Worm (Caenorhabditis elegans) whole organism, midembryonic: ENCODE results near the gene T03F6.4.

ENCODE experiments used
- T22C8.4 ChIP-seq: fragments of 200-800 bp; sonication (Bioruptor generic); IDR thresholded peaks from 2 replicates; pipeline ENCODE4 v1.3.6; 2022; ENCODE audit warnings: missing genetic modification characterization, missing compliant biosample characterization
- flt-1 ChIP-seq: fragments of 200-800 bp; sonication (Bioruptor generic); IDR thresholded peaks from 2 replicates; pipeline ENCODE4 v1.3.6; 2022; ENCODE audit warnings: missing genetic modification characterization, missing compliant biosample characterization
- med-1 ChIP-seq: sonication (generic microtip); optimal IDR thresholded peaks from 2 replicates; lab custom pipeline; 2017; ENCODE audit warnings: missing genetic modification characterization, mild to moderate bottlenecking, missing compliant biosample characterization, antibody characterized with exemption, missing genetic modification reagents; ENCODE audit not compliant: insufficient read depth
- ref-1 ChIP-seq: fragments of 200-800 bp; sonication (Bioruptor generic); conservative IDR thresholded peaks from 2 replicates; pipeline ENCODE4 v1.3.6; 2022; ENCODE audit warnings: missing genetic modification reagents, missing genetic modification characterization, missing compliant biosample characterization
- ztf-23 ChIP-seq: fragments of 200-800 bp; sonication (Bioruptor generic); IDR thresholded peaks from 2 replicates; pipeline ENCODE4 v1.3.6; 2022; ENCODE audit warnings: missing genetic modification reagents, missing genetic modification characterization, missing compliant biosample characterization

- no peak for TF ChIP-seq ztf-23 (GFP tag; lab: Robert Waterston, UW)
- TF ChIP-seq T22C8.4 (GFP tag; lab: Robert Waterston, UW) = no peak
- TF ChIP-seq med-1 (GFP tag; lab: Kevin White, UChicago) = no peak
- no peak for TF ChIP-seq ref-1 (GFP tag; lab: Robert Waterston, UW)
- TF ChIP-seq flt-1 (GFP tag; lab: Robert Waterston, UW) = no peak
These were observed 50.9 kb downstream of the T03F6.4 start, which contains the start of gene F45G2.9 for ce11 chrIII:13436843-13437242.
